Worm (Caenorhabditis elegans) whole organism, L1 larva: ENCODE data around the gene nhr-232.

Source experiments
- aha-1 ChIP-seq: fragments of 150-350 bp; optimal IDR thresholded peaks from 2 replicates; lab custom pipeline; 2014; ENCODE audit warnings: missing biosample characterization, missing genetic modification characterization
- alr-1 ChIP-seq: fragments of 200-800 bp; sonication (Bioruptor generic); optimal IDR thresholded peaks from 2 replicates; lab custom pipeline; 2018; ENCODE audit warnings: borderline replicate concordance, mild to moderate bottlenecking, missing genetic modification characterization, missing compliant biosample characterization
- jun-1 ChIP-seq: fragments of 150-350 bp; optimal IDR thresholded peaks from 2 replicates; lab custom pipeline; 2014; ENCODE audit warnings: missing biosample characterization, missing genetic modification reagents, missing genetic modification characterization
- snpc-4 ChIP-seq: fragments of 150-350 bp; optimal IDR thresholded peaks from 2 replicates; lab custom pipeline; 2014; ENCODE audit warnings: missing biosample characterization, missing genetic modification characterization
- tlp-1 ChIP-seq: fragments of 150-350 bp; optimal IDR thresholded peaks from 2 replicates; lab custom pipeline; 2014; ENCODE audit warnings: missing biosample characterization, missing genetic modification characterization
- unc-130 ChIP-seq: fragments of 150-350 bp; optimal IDR thresholded peaks from 2 replicates; lab custom pipeline; 2017; ENCODE audit warnings: missing biosample characterization, missing genetic modification characterization, inconsistent platforms
- ztf-11 ChIP-seq, 2 experiments: sonication (generic microtip); optimal IDR thresholded peaks; 2 replicates each; lab custom pipeline; 2016 to 2017; ENCODE audit warnings: missing genetic modification characterization in 2 of 2, missing biosample characterization in 1 of 2, missing compliant biosample characterization in 1 of 2
- ztf-4 ChIP-seq: fragments of 150-350 bp; optimal IDR thresholded peaks from 2 replicates; lab custom pipeline; 2014; ENCODE audit warnings: missing biosample characterization, missing genetic modification characterization

ce11 chrV:10245615-10246014, 10.4 kb upstream of the nhr-232 start:
- no peak for TF ChIP-seq ztf-11 (tag; optimal IDR thresholded peaks at IDR 0.05; lab: Kevin White, UChicago)
- no peak for TF ChIP-seq jun-1 (tag; lab: Kevin White, UChicago)
- TF ChIP-seq unc-130 (tag; lab: Kevin White, UChicago), result no peak
- TF ChIP-seq snpc-4 (tag; lab: Kevin White, UChicago), result no peak
- no peak for TF ChIP-seq tlp-1 (tag; lab: Kevin White, UChicago)
- TF ChIP-seq ztf-4 (tag; lab: Kevin White, UChicago), result no peak
- no peak for TF ChIP-seq aha-1 (tag; lab: Kevin White, UChicago)
- TF ChIP-seq alr-1, result no peak
